Worm (Caenorhabditis elegans) whole organism, young adult: ENCODE data around the gene flp-9.

ENCODE experiments used
- B0019.2 ChIP-seq: fragments of 200-800 bp; sonication (Bioruptor generic); conservative IDR thresholded peaks from 2 replicates; pipeline ENCODE4 v1.3.6; 2022; ENCODE audit warnings: missing genetic modification reagents, missing genetic modification characterization, missing compliant biosample characterization
- B0035.1 ChIP-seq: sonication (generic microtip); optimal IDR thresholded peaks from 2 replicates; lab custom pipeline; 2016; ENCODE audit warnings: missing genetic modification characterization, mild to moderate bottlenecking, missing compliant biosample characterization, missing genotype, missing genetic modification reagents
- C06A6.2 ChIP-seq: fragments of 200-800 bp; sonication (Bioruptor generic); conservative IDR thresholded peaks from 2 replicates; pipeline ENCODE4 v1.3.6; 2022; ENCODE audit warnings: missing genetic modification characterization, missing compliant biosample characterization
- D2030.7 ChIP-seq: fragments of 200-800 bp; sonication (Bioruptor generic); IDR thresholded peaks from 2 replicates; pipeline ENCODE4 v1.3.6; 2022; ENCODE audit warnings: missing genetic modification reagents, missing genetic modification characterization, missing compliant biosample characterization
- F10E7.11 ChIP-seq: sonication (generic microtip); optimal IDR thresholded peaks from 2 replicates; lab custom pipeline; 2017; ENCODE audit warnings: mild to moderate bottlenecking, missing genetic modification characterization, moderate library complexity, missing compliant biosample characterization
- F33H1.4 ChIP-seq: fragments of 200-800 bp; sonication (Bioruptor generic); IDR thresholded peaks from 2 replicates; pipeline ENCODE4 v1.3.6; 2022; ENCODE audit warnings: missing genetic modification reagents, missing genetic modification characterization, missing compliant biosample characterization
- F49E8.2 ChIP-seq: sonication (generic microtip); optimal IDR thresholded peaks from 3 replicates; lab custom pipeline; 2017; ENCODE audit warnings: missing genetic modification characterization, mild to moderate bottlenecking, missing compliant biosample characterization, antibody characterized with exemption, moderate library complexity; ENCODE audit not compliant: insufficient read depth
- T07F8.4 ChIP-seq: sonication (generic microtip); optimal IDR thresholded peaks from 2 replicates; lab custom pipeline; 2016; ENCODE audit warnings: mild to moderate bottlenecking, missing genetic modification characterization, moderate library complexity, missing compliant biosample characterization
- Y56A3A.18 ChIP-seq: fragments of 200-800 bp; sonication (Bioruptor generic); IDR thresholded peaks from 2 replicates; pipeline ENCODE4 v1.3.6; 2022; ENCODE audit warnings: missing genetic modification reagents, missing genetic modification characterization, missing compliant biosample characterization
- Y95B8A.8 ChIP-seq: fragments of 200-800 bp; sonication (Bioruptor generic); IDR thresholded peaks from 2 replicates; pipeline ENCODE4 v1.3.6; 2022; ENCODE audit warnings: missing genetic modification reagents, missing genetic modification characterization, missing compliant biosample characterization
- ZK185.1 ChIP-seq: sonication (generic microtip); optimal IDR thresholded peaks from 2 replicates; lab custom pipeline; 2016; ENCODE audit warnings: mild to moderate bottlenecking, missing genetic modification characterization, missing compliant biosample characterization; ENCODE audit not compliant: poor library complexity, severe bottlenecking
- ama-1 ChIP-seq, 3 experiments: fragments of 150-350 bp in 1 of 3; sonication (generic microtip) in 2 of 3; optimal IDR thresholded peaks; 2 replicates each; lab custom pipeline; 2014 to 2018; ENCODE audit warnings: missing biosample characterization in 2 of 3, missing genetic modification characterization in 2 of 3, missing genetic modification reagents in 2 of 3
- atf-7 ChIP-seq: sonication (generic microtip); optimal IDR thresholded peaks from 2 replicates; lab custom pipeline; 2017; ENCODE audit warnings: mild to moderate bottlenecking, missing genetic modification characterization, missing compliant biosample characterization
- athp-1 ChIP-seq: sonication (generic microtip); optimal IDR thresholded peaks from 2 replicates; lab custom pipeline; 2017; ENCODE audit warnings: mild to moderate bottlenecking, missing genetic modification characterization, missing compliant biosample characterization
- attf-5 ChIP-seq: fragments of 200-800 bp; sonication (Bioruptor generic); optimal IDR thresholded peaks from 2 replicates; lab custom pipeline; 2018; ENCODE audit warnings: mild to moderate bottlenecking, missing genetic modification characterization, missing compliant biosample characterization
- attf-6 ChIP-seq: fragments of 200-800 bp; sonication (Bioruptor generic); IDR thresholded peaks from 2 replicates; pipeline ENCODE4 v1.3.6; 2022; ENCODE audit warnings: missing genetic modification reagents, missing genetic modification characterization, missing compliant biosample characterization
- bed-2 ChIP-seq: fragments of 200-800 bp; sonication (Bioruptor generic); IDR thresholded peaks from 2 replicates; pipeline ENCODE4 v1.3.6; 2022; ENCODE audit warnings: missing genetic modification reagents, missing genetic modification characterization, missing compliant biosample characterization
- cebp-2 ChIP-seq: fragments of 200-800 bp; sonication (Bioruptor generic); IDR thresholded peaks from 2 replicates; pipeline ENCODE4 v1.3.6; 2022; ENCODE audit warnings: missing genetic modification characterization, missing compliant biosample characterization
- dox-1 ChIP-seq: fragments of 200-800 bp; sonication (Bioruptor generic); IDR thresholded peaks from 2 replicates; pipeline ENCODE4 v1.3.6; 2022; ENCODE audit warnings: missing genetic modification reagents, missing genetic modification characterization, missing compliant biosample characterization
- egl-18 ChIP-seq: fragments of 200-800 bp; sonication (Bioruptor generic); IDR thresholded peaks from 2 replicates; pipeline ENCODE4 v1.3.6; 2022; ENCODE audit warnings: missing genetic modification reagents, missing genetic modification characterization, missing compliant biosample characterization
- egl-44 ChIP-seq: fragments of 200-800 bp; sonication (Bioruptor generic); IDR thresholded peaks from 2 replicates; pipeline ENCODE4 v1.3.6; 2022; ENCODE audit warnings: missing genetic modification reagents, missing genetic modification characterization, missing compliant biosample characterization
- ets-4 ChIP-seq: fragments of 200-800 bp; sonication (Bioruptor generic); optimal IDR thresholded peaks from 2 replicates; lab custom pipeline; 2018; ENCODE audit warnings: mild to moderate bottlenecking, missing genetic modification characterization, missing compliant biosample characterization
- fkh-3 ChIP-seq: sonication (generic microtip); optimal IDR thresholded peaks from 2 replicates; lab custom pipeline; 2016; ENCODE audit warnings: mild to moderate bottlenecking, missing genetic modification characterization, missing compliant biosample characterization
- hmg-1.2 ChIP-seq: fragments of 200-800 bp; sonication (Bioruptor generic); IDR thresholded peaks from 2 replicates; pipeline ENCODE4 v1.3.6; 2022; ENCODE audit warnings: missing genetic modification reagents, missing genetic modification characterization, missing compliant biosample characterization
- let-526 ChIP-seq: fragments of 200-800 bp; sonication (Bioruptor generic); IDR thresholded peaks from 2 replicates; pipeline ENCODE4 v1.3.6; 2022; ENCODE audit warnings: missing genetic modification reagents, missing genetic modification characterization, missing compliant biosample characterization
- lir-1 ChIP-seq: fragments of 200-800 bp; sonication (Bioruptor generic); conservative IDR thresholded peaks from 2 replicates; pipeline ENCODE4 v1.3.6; 2022; ENCODE audit warnings: missing genetic modification reagents, missing genetic modification characterization, missing compliant biosample characterization
- mel-28 ChIP-seq: sonication (generic microtip); optimal IDR thresholded peaks from 2 replicates; lab custom pipeline; 2016; ENCODE audit warnings: borderline replicate concordance, mild to moderate bottlenecking, missing genetic modification characterization, missing compliant biosample characterization
- nhr-120 ChIP-seq: fragments of 200-800 bp; sonication (Bioruptor generic); IDR thresholded peaks from 2 replicates; pipeline ENCODE4 v1.3.6; 2022; ENCODE audit warnings: missing genetic modification characterization, missing compliant biosample characterization
- nhr-179 ChIP-seq: sonication (generic microtip); optimal IDR thresholded peaks from 2 replicates; lab custom pipeline; 2016; ENCODE audit warnings: mild to moderate bottlenecking, missing genetic modification characterization, missing compliant biosample characterization
- nhr-80 ChIP-seq: sonication (generic microtip); optimal IDR thresholded peaks from 2 replicates; lab custom pipeline; 2016; ENCODE audit warnings: missing genetic modification characterization, missing compliant biosample characterization
- nhr-90 ChIP-seq: sonication (generic microtip); optimal IDR thresholded peaks from 2 replicates; lab custom pipeline; 2016; ENCODE audit warnings: missing genotype, mild to moderate bottlenecking, missing genetic modification characterization, missing compliant biosample characterization
- pha-4 ChIP-seq: fragments of 150-350 bp; sonication (generic microtip); optimal IDR thresholded peaks from 2 replicates; lab custom pipeline; 2014; ENCODE audit warnings: missing biosample characterization, missing genetic modification reagents, missing genetic modification characterization
- rpc-1 ChIP-seq, 2 experiments: fragments of 150-350 bp in 1 of 2; sonication (generic microtip) in 1 of 2; optimal IDR thresholded peaks; 2 replicates each; lab custom pipeline; 2014 to 2018; ENCODE audit warnings: missing biosample characterization in 1 of 2, missing genetic modification characterization in 1 of 2, missing genetic modification reagents in 1 of 2, missing genotype in 1 of 2
- snpc-1.1 ChIP-seq: sonication (generic microtip); optimal IDR thresholded peaks from 2 replicates; lab custom pipeline; 2017; ENCODE audit warnings: missing genetic modification characterization, mild to moderate bottlenecking, missing compliant biosample characterization, antibody characterized with exemption, moderate library complexity, missing genotype, missing genetic modification reagents; ENCODE audit not compliant: insufficient read depth
- tlf-1 ChIP-seq: fragments of 200-800 bp; sonication (Bioruptor generic); optimal IDR thresholded peaks from 2 replicates; lab custom pipeline; 2018; ENCODE audit warnings: mild to moderate bottlenecking, missing genetic modification characterization, missing compliant biosample characterization
- xnd-1 ChIP-seq: sonication (generic microtip); optimal IDR thresholded peaks from 2 replicates; lab custom pipeline; 2016; ENCODE audit warnings: missing genotype, missing genetic modification reagents, missing genetic modification characterization, missing compliant biosample characterization
- zfh-2 ChIP-seq: fragments of 200-800 bp; sonication (Bioruptor generic); conservative IDR thresholded peaks from 2 replicates; pipeline ENCODE4 v1.3.6; 2022; ENCODE audit warnings: missing genetic modification reagents, missing genetic modification characterization, missing compliant biosample characterization
- ztf-18 ChIP-seq: sonication (generic microtip); optimal IDR thresholded peaks from 2 replicates; lab custom pipeline; 2016; ENCODE audit warnings: missing genotype, mild to moderate bottlenecking, missing genetic modification characterization, missing compliant biosample characterization
- ztf-26 ChIP-seq: sonication (generic microtip); optimal IDR thresholded peaks from 2 replicates; lab custom pipeline; 2017; ENCODE audit warnings: missing genetic modification characterization, missing compliant biosample characterization

Gene flp-9

DNA sequence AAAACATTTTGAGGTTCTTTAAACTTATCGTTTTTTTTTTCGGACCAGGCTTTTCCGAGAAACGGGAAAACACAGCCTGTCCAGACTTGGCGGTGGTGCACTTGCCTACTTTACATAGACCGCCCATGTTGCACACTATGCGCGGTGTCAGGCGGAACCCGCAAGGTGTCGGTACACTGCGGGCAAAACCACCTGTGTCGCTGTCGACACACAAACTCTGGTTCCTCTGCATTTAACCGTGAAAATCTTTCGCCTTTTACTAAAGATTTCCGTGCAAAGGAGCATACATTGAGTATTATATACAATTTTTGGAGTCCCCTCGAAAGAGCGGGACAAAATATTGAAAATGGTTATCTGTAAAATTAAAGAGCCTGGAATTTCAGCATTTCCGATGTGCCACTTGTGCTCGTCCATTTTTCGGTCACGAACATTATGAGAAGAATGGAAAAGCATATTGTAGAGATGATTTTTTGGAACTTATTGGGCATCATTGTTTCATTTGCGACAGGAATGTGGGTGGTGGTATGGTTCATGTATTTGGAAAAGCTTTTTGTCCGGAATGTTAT lies 38.1 kb upstream of the flp-9 start (continued):
- no peak for TF ChIP-seq let-526 (GFP tag; lab: Robert Waterston, UW)

DNA sequence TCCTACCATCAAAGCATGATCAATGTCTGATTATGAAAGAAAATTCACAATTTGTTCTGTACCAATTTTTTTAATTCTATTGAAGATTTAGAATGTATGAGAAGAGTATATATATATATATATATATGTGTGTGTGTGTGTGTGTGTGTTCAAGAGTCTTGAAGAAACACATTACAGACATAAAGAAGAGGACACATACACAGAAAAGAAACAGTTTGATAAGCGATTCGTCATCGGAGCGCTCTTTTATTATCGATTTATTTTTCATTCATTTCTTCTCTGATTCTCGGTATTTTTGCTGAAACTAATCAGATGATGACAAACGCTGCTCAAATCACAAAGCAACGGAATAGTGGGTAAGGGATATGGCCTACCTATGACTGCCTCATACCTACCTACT lies 36.3 kb upstream of the flp-9 start, which contains the start of gene pin-2:
TSS of gene pin-2 (plus strand) at position 227 of the 400 bp plus-strand sequence.
- no peak for TF ChIP-seq F49E8.2
- TF ChIP-seq nhr-80 (tag; lab: Kevin White, UChicago), result peak; percentile 25
- TF ChIP-seq, all 124 proteins: peak for 1

DNA sequence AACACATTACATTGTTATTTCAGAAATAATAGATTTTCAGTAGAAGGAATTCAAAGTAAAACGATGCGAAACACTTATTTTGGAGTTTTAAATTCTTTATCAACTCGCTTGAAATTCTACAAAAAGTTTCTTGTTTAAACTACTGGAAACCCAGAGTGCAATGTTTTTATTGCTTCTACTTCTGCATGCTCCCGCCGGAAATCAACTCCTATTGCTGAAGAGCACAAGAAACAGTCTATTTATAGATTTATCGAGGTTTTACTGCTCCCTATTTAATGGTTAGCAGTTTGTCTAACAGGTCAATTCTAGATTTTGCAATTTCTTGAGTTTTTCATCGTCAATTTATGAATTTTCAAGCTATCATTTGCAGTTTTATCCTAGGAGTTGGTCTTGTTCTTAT lies 35.1 kb upstream of the flp-9 start, which contains the start of gene F07C6.6:
TSS of gene F07C6.6 (plus strand) at position 301 of the 400 bp plus-strand sequence.
- TF ChIP-seq tlf-1 (GFP tag; lab: Kevin White, UChicago) (no peak), ztf-18 (tag; lab: Kevin White, UChicago) (no peak), T07F8.4 (tag; lab: Kevin White, UChicago) (no peak), ztf-26 (tag; lab: Kevin White, UChicago) (no peak), zfh-2 (GFP tag; lab: Robert Waterston, UW) (no peak), D2030.7 (no peak), athp-1 (tag; lab: Kevin White, UChicago) (no peak), egl-44 (no peak), bed-2 (GFP tag; lab: Robert Waterston, UW) (no peak), cebp-2 (GFP tag; lab: Robert Waterston, UW) (no peak), F10E7.11 (tag; lab: Kevin White, UChicago) (no peak), dox-1 (GFP tag; lab: Robert Waterston, UW) (no peak), B0019.2 (GFP tag; lab: Robert Waterston, UW) (no peak), C06A6.2 (no peak), attf-5 (no peak), nhr-80 (tag; lab: Kevin White, UChicago) (no peak), ZK185.1 (tag; lab: Kevin White, UChicago) (no peak), hmg-1.2 (GFP tag; lab: Robert Waterston, UW) (no peak), atf-7 (tag; lab: Kevin White, UChicago) (no peak), xnd-1 (tag; lab: Kevin White, UChicago) (no peak)

DNA sequence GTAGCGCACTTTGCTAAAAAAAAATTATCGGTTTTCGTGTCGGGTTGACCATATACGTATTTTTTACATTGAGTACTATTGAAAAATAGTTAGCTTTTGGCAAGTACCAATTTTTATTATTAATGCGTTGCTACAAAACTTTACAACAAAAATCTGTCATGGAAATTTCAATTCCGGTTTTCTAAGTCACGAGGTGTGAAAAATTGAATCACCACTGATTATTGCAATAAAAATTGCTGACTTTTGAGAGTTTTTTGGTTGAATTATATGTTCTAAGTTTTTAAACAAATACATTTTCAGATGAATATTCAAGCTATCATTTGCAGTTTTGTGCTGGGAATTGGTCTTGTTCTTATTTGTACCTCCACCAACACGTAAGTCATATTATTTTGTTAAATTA lies 33.5 kb upstream of the flp-9 start, which contains the start of gene F07C6.2:
TSS of gene F07C6.2 (plus strand) at position 301 of the 400 bp plus-strand sequence.
- no peak for TF ChIP-seq rpc-1 (optimal IDR thresholded peaks at IDR 0.05; lab: Kevin White, UChicago)
- TF ChIP-seq rpc-1 (tag; optimal IDR thresholded peaks at IDR 0.05; lab: Kevin White, UChicago), result no peak
- no peak for TF ChIP-seq nhr-90 (tag; lab: Kevin White, UChicago)
- no peak for TF ChIP-seq ZK185.1 (tag; lab: Kevin White, UChicago)
- no peak for TF ChIP-seq pha-4 (tag; lab: Kevin White, UChicago)
- no peak for TF ChIP-seq egl-18 (GFP tag; lab: Robert Waterston, UW)
- no peak for TF ChIP-seq snpc-1.1 (tag; lab: Kevin White, UChicago)
- TF ChIP-seq F10E7.11 (tag; lab: Kevin White, UChicago), result no peak
- TF ChIP-seq F33H1.4 (GFP tag; lab: Robert Waterston, UW), result no peak
- no peak for TF ChIP-seq fkh-3 (tag; lab: Kevin White, UChicago)
- no peak for TF ChIP-seq lir-1 (GFP tag; lab: Robert Waterston, UW)
- TF ChIP-seq Y95B8A.8 (GFP tag; lab: Robert Waterston, UW), result no peak
- TF ChIP-seq nhr-120, result no peak
- no peak for TF ChIP-seq B0035.1 (tag; lab: Kevin White, UChicago)
- TF ChIP-seq mel-28 (tag; lab: Kevin White, UChicago), result no peak
- no peak for TF ChIP-seq attf-6
- no peak for TF ChIP-seq ama-1 (optimal IDR thresholded peaks at IDR 0.05; lab: Kevin White, UChicago)
- no peak for TF ChIP-seq ama-1 (GFP tag; optimal IDR thresholded peaks at IDR 0.05; lab: Kevin White, UChicago)
- TF ChIP-seq ets-4 (GFP tag; lab: Kevin White, UChicago), result no peak
- TF ChIP-seq F49E8.2, result no peak
- no peak for TF ChIP-seq nhr-179 (tag; lab: Kevin White, UChicago)
- no peak for TF ChIP-seq Y56A3A.18
